Fruit fly (Drosophila melanogaster) whole organism, embryonic: ENCODE measurements around the gene CG31191.

Source experiments
- Atf-2 ChIP-seq: fragments of 200-800 bp; sonication (Bioruptor generic); optimal IDR thresholded peaks from 2 replicates; lab custom pipeline; 2016; ENCODE audit warnings: missing biosample characterization, missing genetic modification characterization
- CG10147 ChIP-seq: fragments of 200-800 bp; sonication (Bioruptor generic); optimal IDR thresholded peaks from 2 replicates; lab custom pipeline; 2019; ENCODE audit warnings: missing biosample characterization, mild to moderate bottlenecking, missing genetic modification characterization, moderate library complexity
- CG11085 ChIP-seq: fragments of 200-800 bp; sonication (Bioruptor generic); IDR thresholded peaks from 2 replicates; pipeline ENCODE4 v1.3.6; 2022; ENCODE audit warnings: missing biosample characterization, missing genetic modification characterization
- CG12659 ChIP-seq: fragments of 200-800 bp; sonication (Bioruptor generic); optimal IDR thresholded peaks from 3 replicates; lab custom pipeline; 2017; ENCODE audit warnings: mild to moderate bottlenecking, missing biosample characterization, missing genetic modification reagents, missing genetic modification characterization
- CG13296 ChIP-seq: fragments of 200-800 bp; sonication (Bioruptor generic); optimal IDR thresholded peaks from 3 replicates; lab custom pipeline; 2018; ENCODE audit warnings: missing biosample characterization, mild to moderate bottlenecking, missing genetic modification characterization
- CG14667 ChIP-seq: fragments of 200-800 bp; sonication (Bioruptor generic); IDR thresholded peaks from 2 replicates; pipeline ENCODE4 v1.3.6; 2022; ENCODE audit warnings: missing biosample characterization, missing genetic modification characterization
- CG15514 ChIP-seq: fragments of 200-800 bp; sonication (Bioruptor generic); optimal IDR thresholded peaks from 3 replicates; lab custom pipeline; 2017; ENCODE audit warnings: missing biosample characterization, missing genetic modification characterization, mild to moderate bottlenecking, moderate library complexity, missing genetic modification reagents
- CG17359 ChIP-seq: fragments of 200-800 bp; sonication (Bioruptor generic); optimal IDR thresholded peaks from 3 replicates; lab custom pipeline; 2018; ENCODE audit warnings: missing biosample characterization, mild to moderate bottlenecking, missing genetic modification characterization, moderate library complexity
- CG31441 ChIP-seq: fragments of 200-800 bp; sonication (Bioruptor generic); IDR thresholded peaks from 2 replicates; pipeline ENCODE4 v1.3.6; 2022; ENCODE audit warnings: missing biosample characterization, missing genetic modification characterization
- CG3163 ChIP-seq: fragments of 200-800 bp; sonication (Bioruptor generic); optimal IDR thresholded peaks from 3 replicates; lab custom pipeline; 2016; ENCODE audit warnings: missing biosample characterization, missing genetic modification characterization
- CG32767 ChIP-seq: fragments of 200-800 bp; sonication (Bioruptor generic); IDR thresholded peaks from 2 replicates; pipeline ENCODE4 v1.3.6; 2022; ENCODE audit warnings: missing biosample characterization, missing genetic modification characterization
- CG34422 ChIP-seq: fragments of 200-800 bp; sonication (Bioruptor generic); IDR thresholded peaks from 3 replicates; pipeline ENCODE4 v1.3.6; 2022; ENCODE audit warnings: missing biosample characterization, missing genetic modification characterization
- CG3838 ChIP-seq: fragments of 200-800 bp; sonication (Bioruptor generic); optimal IDR thresholded peaks from 3 replicates; lab custom pipeline; 2016; ENCODE audit warnings: missing biosample characterization, missing genetic modification characterization
- CG3995 ChIP-seq: fragments of 200-800 bp; sonication (Bioruptor generic); optimal IDR thresholded peaks from 3 replicates; lab custom pipeline; 2016; ENCODE audit warnings: missing biosample characterization, missing genetic modification characterization
- CG7372 ChIP-seq: fragments of 200-800 bp; sonication (Bioruptor generic); IDR thresholded peaks from 2 replicates; pipeline ENCODE4 v1.3.6; 2022; ENCODE audit warnings: missing biosample characterization, missing genetic modification characterization
- CG7987 ChIP-seq: fragments of 200-800 bp; sonication (Bioruptor generic); optimal IDR thresholded peaks from 2 replicates; lab custom pipeline; 2018; ENCODE audit warnings: missing biosample characterization, mild to moderate bottlenecking, missing genetic modification characterization, moderate library complexity
- CG8924 ChIP-seq: fragments of 200-800 bp; optimal IDR thresholded peaks from 3 replicates; lab custom pipeline; 2019; ENCODE audit warnings: missing biosample characterization, mild to moderate bottlenecking, missing genetic modification characterization, moderate library complexity
- CG9727 ChIP-seq: fragments of 200-800 bp; sonication (Bioruptor generic); optimal IDR thresholded peaks from 3 replicates; lab custom pipeline; 2017; ENCODE audit warnings: missing biosample characterization, mild to moderate bottlenecking, missing genetic modification characterization
- CG9876 ChIP-seq: fragments of 200-800 bp; sonication (Bioruptor generic); optimal IDR thresholded peaks from 2 replicates; lab custom pipeline; 2016; ENCODE audit warnings: missing biosample characterization, missing genetic modification characterization
- Camta ChIP-seq: fragments of 200-800 bp; sonication (Bioruptor generic); optimal IDR thresholded peaks from 2 replicates; lab custom pipeline; 2016; ENCODE audit warnings: missing biosample characterization, missing genetic modification characterization
- D19B ChIP-seq: fragments of 200-800 bp; sonication (Bioruptor generic); optimal IDR thresholded peaks from 2 replicates; lab custom pipeline; 2017; ENCODE audit warnings: missing biosample characterization, mild to moderate bottlenecking, missing genetic modification characterization
- Ets65A ChIP-seq: fragments of 200-800 bp; sonication (Bioruptor generic); peaks from one replicate; lab custom pipeline; 2016; ENCODE audit warnings: missing biosample characterization, missing genetic modification characterization
- Fer2 ChIP-seq: fragments of 200-800 bp; sonication (Bioruptor generic); optimal IDR thresholded peaks from 2 replicates; lab custom pipeline; 2018; ENCODE audit warnings: missing biosample characterization, mild to moderate bottlenecking, missing genetic modification characterization, moderate library complexity
- Hey ChIP-seq: fragments of 200-800 bp; sonication (Bioruptor generic); optimal IDR thresholded peaks from 3 replicates; lab custom pipeline; 2018; ENCODE audit warnings: missing biosample characterization, mild to moderate bottlenecking, missing genetic modification characterization
- Nf-YB ChIP-seq: fragments of 200-800 bp; sonication (Bioruptor generic); optimal IDR thresholded peaks from 3 replicates; lab custom pipeline; 2019; ENCODE audit warnings: missing biosample characterization, mild to moderate bottlenecking, missing genetic modification characterization, moderate library complexity
- Sox100B ChIP-seq: fragments of 200-800 bp; sonication (Bioruptor generic); optimal IDR thresholded peaks from 3 replicates; lab custom pipeline; 2018; ENCODE audit warnings: missing biosample characterization, mild to moderate bottlenecking, missing genetic modification characterization
- Sry-δ ChIP-seq: fragments of 200-800 bp; sonication (Bioruptor generic); optimal IDR thresholded peaks from 2 replicates; lab custom pipeline; 2016; ENCODE audit warnings: missing biosample characterization, missing genetic modification characterization
- Usf ChIP-seq: fragments of 200-800 bp; sonication (Bioruptor generic); optimal IDR thresholded peaks from 2 replicates; lab custom pipeline; 2017; ENCODE audit warnings: missing genotype, missing biosample characterization, missing genetic modification characterization
- Vsx1 ChIP-seq: fragments of 200-800 bp; sonication (Bioruptor generic); optimal IDR thresholded peaks from 2 replicates; lab custom pipeline; 2017; ENCODE audit warnings: missing biosample characterization, mild to moderate bottlenecking, missing genetic modification characterization, missing genetic modification reagents
- amos ChIP-seq: fragments of 200-800 bp; sonication (Bioruptor generic); IDR thresholded peaks from 2 replicates; pipeline ENCODE4 v1.3.6; 2022; ENCODE audit warnings: missing biosample characterization, missing genetic modification characterization; ENCODE audit not compliant: partially characterized antibody
- br ChIP-seq: fragments of >200 bp; optimal IDR thresholded peaks from 2 replicates; lab custom pipeline; 2017
- chinmo ChIP-seq: fragments of 200-800 bp; sonication (Bioruptor generic); IDR thresholded peaks from 4 replicates; pipeline ENCODE4 v1.3.6; 2022; ENCODE audit warnings: missing biosample characterization, missing genetic modification characterization; ENCODE audit not compliant: partially characterized antibody
- crc ChIP-seq: fragments of 200-800 bp; sonication (Bioruptor generic); optimal IDR thresholded peaks from 2 replicates; lab custom pipeline; 2016; ENCODE audit warnings: missing biosample characterization, missing genetic modification characterization
- fd102C ChIP-seq: fragments of 200-800 bp; sonication (Bioruptor generic); optimal IDR thresholded peaks from 2 replicates; lab custom pipeline; 2018; ENCODE audit warnings: missing biosample characterization, mild to moderate bottlenecking, missing genetic modification characterization, moderate library complexity
- fd96Cb ChIP-seq: fragments of 200-800 bp; sonication (Bioruptor generic); optimal IDR thresholded peaks from 2 replicates; lab custom pipeline; 2018; ENCODE audit warnings: missing biosample characterization, mild to moderate bottlenecking, missing genetic modification characterization, moderate library complexity
- gfzf ChIP-seq: fragments of 200-800 bp; sonication (Bioruptor generic); optimal IDR thresholded peaks from 2 replicates; lab custom pipeline; 2016; ENCODE audit warnings: missing biosample characterization, mild to moderate bottlenecking, missing genetic modification characterization, moderate library complexity
- gro ChIP-seq: fragments of 200-800 bp; sonication (Bioruptor generic); optimal IDR thresholded peaks from 2 replicates; lab custom pipeline; 2016; ENCODE audit warnings: missing biosample characterization, missing genetic modification characterization
- lov ChIP-seq, 2 experiments: fragments of 200-800 bp in 1 of 2; fragments of >200 bp in 1 of 2; sonication (Bioruptor generic) in 1 of 2; IDR thresholded peaks in 1 of 2; optimal IDR thresholded peaks in 1 of 2; 2 replicates in 1 of 2; 3 replicates in 1 of 2; pipeline versions ENCODE4 v1.3.6 to Lab custom; 2017 to 2022; ENCODE audit warnings: missing biosample characterization in 1 of 2, missing genetic modification characterization in 1 of 2
- luna ChIP-seq: fragments of 200-800 bp; sonication (Bioruptor generic); optimal IDR thresholded peaks from 2 replicates; lab custom pipeline; 2016; ENCODE audit warnings: missing biosample characterization, missing genetic modification characterization
- nerfin-2 ChIP-seq: fragments of 200-800 bp; sonication (Bioruptor generic); IDR thresholded peaks from 2 replicates; pipeline ENCODE4 v1.3.6; 2022; ENCODE audit warnings: missing biosample characterization, missing genetic modification characterization; ENCODE audit not compliant: partially characterized antibody
- pb ChIP-seq: fragments of 200-800 bp; sonication (Bioruptor generic); optimal IDR thresholded peaks from 3 replicates; lab custom pipeline; 2016; ENCODE audit warnings: missing biosample characterization, missing genetic modification characterization
- row ChIP-seq: fragments of 200-800 bp; sonication (Bioruptor generic); IDR thresholded peaks from 3 replicates; pipeline ENCODE4 v1.3.6; 2022; ENCODE audit warnings: missing biosample characterization, missing genetic modification characterization
- sim ChIP-seq: fragments of 200-800 bp; sonication (Bioruptor generic); IDR thresholded peaks from 2 replicates; pipeline ENCODE4 v1.3.6; 2022; ENCODE audit warnings: missing biosample characterization, missing genetic modification characterization
- tgo ChIP-seq: fragments of 200-800 bp; sonication (Bioruptor generic); IDR thresholded peaks from 3 replicates; pipeline ENCODE4 v1.3.6; 2022; ENCODE audit warnings: missing biosample characterization, missing genetic modification characterization
- trem ChIP-seq: fragments of 200-800 bp; optimal IDR thresholded peaks from 3 replicates; lab custom pipeline; 2019; ENCODE audit warnings: missing biosample characterization, mild to moderate bottlenecking, missing genetic modification characterization, moderate library complexity
- trh ChIP-seq: fragments of 200-800 bp; sonication (Bioruptor generic); optimal IDR thresholded peaks from 2 replicates; lab custom pipeline; 2016; ENCODE audit warnings: missing biosample characterization, missing genetic modification characterization
- usp ChIP-seq: fragments of >200 bp; optimal IDR thresholded peaks from 2 replicates; lab custom pipeline; 2017; ENCODE audit warnings: missing biosample characterization, missing genetic modification characterization
- vnd ChIP-seq: fragments of 200-800 bp; sonication (Bioruptor generic); IDR thresholded peaks from 3 replicates; pipeline ENCODE4 v1.3.6; 2022; ENCODE audit warnings: missing biosample characterization, missing genetic modification characterization; ENCODE audit not compliant: partially characterized antibody

The CG31191 gene

dm6 chr3R:20956875-20957874, 11.8 kb upstream of the CG31191 start (continued):
- TF ChIP-seq CG12659 (GFP tag; lab: Kevin White, UChicago) (peak; percentile 94), CG3838 (GFP tag; lab: Kevin White, UChicago) (peak; percentile 58), crc (GFP tag; lab: Kevin White, UChicago) (peak; percentile 68), Nf-YB (GFP tag; lab: Kevin White, UChicago) (peak; percentile 72), Vsx1 (peak; percentile 70), Usf (GFP tag; lab: Kevin White, UChicago) (peak; percentile 81), CG7987 (GFP tag; lab: Kevin White, UChicago) (peak; percentile 28), CG32767 (GFP tag; lab: Robert Waterston, UW) (no peak), tgo (GFP tag; lab: Robert Waterston, UW) (peak; percentile 73), trh (GFP tag; lab: Kevin White, UChicago) (peak; percentile 69), D19B (GFP tag; lab: Kevin White, UChicago) (peak; percentile 85), row (GFP tag; lab: Robert Waterston, UW) (peak; percentile 87), CG3995 (GFP tag; lab: Kevin White, UChicago) (peak; percentile 73), Atf-2 (GFP tag; lab: Kevin White, UChicago) (peak; percentile 76), Sox100B (GFP tag; lab: Kevin White, UChicago) (peak; percentile 95), CG9727 (peak; percentile 95), CG34422 (GFP tag; lab: Robert Waterston, UW) (peak; percentile 68; the same call in 2 of the 3 replicates), Sry-δ (GFP tag; lab: Kevin White, UChicago) (peak; percentile 45), CG3163 (GFP tag; lab: Kevin White, UChicago) (peak; percentile 37), nerfin-2 (GFP tag; lab: Robert Waterston, UW) (no peak), fd96Cb (peak; percentile 89), CG17359 (tag; lab: Kevin White, UChicago) (peak; percentile 86), CG10147 (GFP tag; lab: Kevin White, UChicago) (peak; percentile 93), chinmo (GFP tag; lab: Robert Waterston, UW) (peak; percentile 84; the same call in 3 of the 4 replicates), Hey (no peak), vnd (GFP tag; lab: Robert Waterston, UW) (no peak), gro (peak; percentile 75), CG14667 (no peak; the same call in 1 of the 2 replicates), CG13296 (GFP tag; lab: Kevin White, UChicago) (peak; percentile 92), Fer2 (tag; lab: Kevin White, UChicago) (peak; percentile 74), luna (GFP tag; lab: Kevin White, UChicago) (peak; percentile 39), CG7372 (GFP tag; lab: Robert Waterston, UW) (0 out of 2 replicates have a peak, but pooled peaks have one; percentile 15), Camta (GFP tag; lab: Kevin White, UChicago) (peak; percentile 63), pb (peak; percentile 60), br (no peak), CG11085 (GFP tag; lab: Robert Waterston, UW) (no peak), CG15514 (GFP tag; lab: Kevin White, UChicago) (peak; percentile 58), lov (optimal IDR thresholded peaks at IDR 0.05; lab: Kevin White, UChicago) (no peak), lov (GFP tag; IDR thresholded peaks at IDR 0.05; lab: Robert Waterston, UW) (no peak), usp (no peak), sim (GFP tag; lab: Robert Waterston, UW) (no peak), fd102C (GFP tag; lab: Kevin White, UChicago) (no peak), CG31441 (GFP tag; lab: Robert Waterston, UW) (peak; percentile 90), gfzf (no peak), amos (GFP tag; lab: Robert Waterston, UW) (peak; percentile 46; the same call in 1 of the 2 replicates), trem (peak; percentile 40), CG8924 (peak; percentile 94), CG9876 (GFP tag; lab: Kevin White, UChicago) (peak; percentile 43), Ets65A (GFP tag; lab: Kevin White, UChicago) (peak; percentile 96)
